Fruit fly (Drosophila melanogaster): ENCODE data around the gene cyst.

The cyst gene

dm6 chr2L:19484539-19484938 is 24.0 kb downstream of the cyst start, which contains the start of the genes CG10195 and CG13084 (continued):
- no peak for TF ChIP-seq NC2α (GFP tag; optimal IDR thresholded peaks at IDR 0.05)
- no peak for TF ChIP-seq CG3726 (GFP tag; IDR thresholded peaks at IDR 0.05)
- TF ChIP-seq shn (GFP tag; optimal IDR thresholded peaks at IDR 0.05) = no peak
- no peak for TF ChIP-seq ash1 (GFP tag; optimal IDR thresholded peaks at IDR 0.05)
- no peak for TF ChIP-seq CG6765 (GFP tag; optimal IDR thresholded peaks at IDR 0.05)
- TF ChIP-seq Xbp1 (GFP tag; optimal IDR thresholded peaks at IDR 0.05) = no peak
- TF ChIP-seq yki (optimal IDR thresholded peaks at IDR 0.05) = no peak
- no peak for TF ChIP-seq NFAT (GFP tag; IDR thresholded peaks at IDR 0.05)
- TF ChIP-seq CG11085 (GFP tag; IDR thresholded peaks at IDR 0.05) = no peak
- TF ChIP-seq her (GFP tag; optimal IDR thresholded peaks at IDR 0.05) = no peak
- TF ChIP-seq sima (GFP tag; optimal IDR thresholded peaks at IDR 0.05) = no peak
- TF ChIP-seq CG10321 (GFP tag; IDR thresholded peaks at IDR 0.05) = no peak
- no peak for TF ChIP-seq maf-S (GFP tag; optimal IDR thresholded peaks at IDR 0.05)
- no peak for TF ChIP-seq sim (GFP tag; IDR thresholded peaks at IDR 0.05)
- no peak for TF ChIP-seq CG30403 (GFP tag; optimal IDR thresholded peaks at IDR 0.05)
- no peak for TF ChIP-seq CG8944 (GFP tag; optimal IDR thresholded peaks at IDR 0.05)
- no peak for TF ChIP-seq Lpt (GFP tag; optimal IDR thresholded peaks at IDR 0.05)
- TF ChIP-seq CG7357 (GFP tag; IDR thresholded peaks at IDR 0.05) = no peak
- no peak for TF ChIP-seq dmrt11E (tag; optimal IDR thresholded peaks at IDR 0.05)
- TF ChIP-seq CG7987 (GFP tag; optimal IDR thresholded peaks at IDR 0.05) = no peak
- TF ChIP-seq fd3F (GFP tag; optimal IDR thresholded peaks at IDR 0.05) = no peak
- TF ChIP-seq CG14965 (GFP tag; optimal IDR thresholded peaks at IDR 0.05; ENCODE audit: borderline replicate concordance) = no peak
- no peak for TF ChIP-seq BtbVII (GFP tag; optimal IDR thresholded peaks at IDR 0.05)
- no peak for TF ChIP-seq tap (tag; optimal IDR thresholded peaks at IDR 0.05)
- TF ChIP-seq phol (tag; optimal IDR thresholded peaks at IDR 0.05) = no peak
- TF ChIP-seq Trl (optimal IDR thresholded peaks at IDR 0.05) = no peak
- no peak for TF ChIP-seq Trl (GFP tag; optimal IDR thresholded peaks at IDR 0.05)
- TF ChIP-seq CG16779 (GFP tag; IDR thresholded peaks at IDR 0.05) = no peak
- TF ChIP-seq CG8765 (GFP tag; IDR thresholded peaks at IDR 0.05) = no peak
- TF ChIP-seq CG10147 (GFP tag; optimal IDR thresholded peaks at IDR 0.05) = no peak
- no peak for TF ChIP-seq CG9817 (tag; optimal IDR thresholded peaks at IDR 0.05)
- no peak for TF ChIP-seq kni (GFP tag; optimal IDR thresholded peaks at IDR 0.05)
- TF ChIP-seq Optix (GFP tag; IDR thresholded peaks at IDR 0.05) = no peak
- TF ChIP-seq pho (GFP tag; optimal IDR thresholded peaks at IDR 0.05) = no peak
- TF ChIP-seq Mad (GFP tag; optimal IDR thresholded peaks at IDR 0.05) = no peak
- TF ChIP-seq ken (GFP tag; IDR thresholded peaks at IDR 0.05) = no peak
- TF ChIP-seq Scr (GFP tag; IDR thresholded peaks at IDR 0.05; ENCODE audit: partially characterized antibody) = 0 out of 2 replicates have a peak, but pooled peaks have one; percentile 24
- no peak for TF ChIP-seq dimm (GFP tag; IDR thresholded peaks at IDR 0.05)
- no peak for TF ChIP-seq exex (tag; optimal IDR thresholded peaks at IDR 0.05)
- TF ChIP-seq zf30C (GFP tag; optimal IDR thresholded peaks at IDR 0.05) = no peak
- no peak for TF ChIP-seq CG15269 (tag; optimal IDR thresholded peaks at IDR 0.05)
- TF ChIP-seq CG3163 (GFP tag; optimal IDR thresholded peaks at IDR 0.05) = no peak
- no peak for TF ChIP-seq CG10979 (tag; optimal IDR thresholded peaks at IDR 0.05)
- no peak for TF ChIP-seq esg (GFP tag; conservative IDR thresholded peaks at IDR 0.05)
- TF ChIP-seq CG13123 (GFP tag; optimal IDR thresholded peaks at IDR 0.05) = no peak
- TF ChIP-seq HHEX (GFP tag; optimal IDR thresholded peaks at IDR 0.05) = no peak
- no peak for TF ChIP-seq E2f1 (GFP tag; IDR thresholded peaks at IDR 0.05)
- no peak for TF ChIP-seq grn (GFP tag; optimal IDR thresholded peaks at IDR 0.05)
- peak; percentile 64 for TF ChIP-seq CG34224 (GFP tag; IDR thresholded peaks at IDR 0.05; ENCODE audit: partially characterized antibody)
- no peak for TF ChIP-seq tll (GFP tag; optimal IDR thresholded peaks at IDR 0.05)
- TF ChIP-seq Abd-B (GFP tag; optimal IDR thresholded peaks at IDR 0.05) = no peak
- TF ChIP-seq cwo (GFP tag; optimal IDR thresholded peaks at IDR 0.05) = no peak
- no peak for TF ChIP-seq CG12942 (GFP tag; optimal IDR thresholded peaks at IDR 0.05)
